Fruit fly (Drosophila melanogaster) whole organism, embryonic: ENCODE results near the gene CG1764.

ENCODE experiments used
- Adf1 ChIP-seq: fragments of 200-800 bp; sonication (Bioruptor generic); IDR thresholded peaks from 2 replicates; pipeline ENCODE4 v1.3.6; 2022; ENCODE audit warnings: missing biosample characterization, missing genetic modification characterization
- Atf-2 ChIP-seq: fragments of 200-800 bp; sonication (Bioruptor generic); optimal IDR thresholded peaks from 2 replicates; lab custom pipeline; 2016; ENCODE audit warnings: missing biosample characterization, missing genetic modification characterization
- Atf3 ChIP-seq: fragments of 200-800 bp; sonication (Bioruptor generic); optimal IDR thresholded peaks from 3 replicates; lab custom pipeline; 2016; ENCODE audit warnings: missing biosample characterization, missing genetic modification characterization
- Atf6 ChIP-seq: fragments of 200-800 bp; sonication (Bioruptor generic); IDR thresholded peaks from 2 replicates; pipeline ENCODE4 v1.3.6; 2022; ENCODE audit warnings: missing biosample characterization, missing genetic modification characterization
- Awh ChIP-seq: fragments of 200-800 bp; sonication (Bioruptor generic); IDR thresholded peaks from 2 replicates; pipeline ENCODE4, ENCODE4 v1.3.6; 2022; ENCODE audit warnings: missing biosample characterization, missing genetic modification characterization
- Bgb ChIP-seq: fragments of 200-800 bp; sonication (Bioruptor generic); IDR thresholded peaks from 2 replicates; pipeline ENCODE4 v1.3.6; 2022; ENCODE audit warnings: missing biosample characterization, missing genetic modification characterization; ENCODE audit not compliant: partially characterized antibody
- CG10321 ChIP-seq: fragments of 200-800 bp; sonication (Bioruptor generic); IDR thresholded peaks from 2 replicates; pipeline ENCODE4 v1.3.6; 2022; ENCODE audit warnings: missing biosample characterization, missing genetic modification characterization
- CG11696 ChIP-seq: fragments of 200-800 bp; sonication (Bioruptor generic); IDR thresholded peaks from 2 replicates; pipeline ENCODE4 v1.3.6; 2022; ENCODE audit warnings: missing biosample characterization, missing genetic modification characterization
- CG12104 ChIP-seq: fragments of 200-800 bp; sonication (Bioruptor generic); optimal IDR thresholded peaks from 3 replicates; lab custom pipeline; 2016; ENCODE audit warnings: missing biosample characterization, missing genetic modification characterization
- CG12659 ChIP-seq: fragments of 200-800 bp; sonication (Bioruptor generic); optimal IDR thresholded peaks from 3 replicates; lab custom pipeline; 2017; ENCODE audit warnings: mild to moderate bottlenecking, missing biosample characterization, missing genetic modification reagents, missing genetic modification characterization
- CG12769 ChIP-seq: fragments of 200-800 bp; sonication (Bioruptor generic); optimal IDR thresholded peaks from 2 replicates; lab custom pipeline; 2019; ENCODE audit warnings: missing biosample characterization, mild to moderate bottlenecking, missing genetic modification characterization, moderate library complexity
- CG14441 ChIP-seq: fragments of 200-800 bp; sonication (Bioruptor generic); IDR thresholded peaks from 2 replicates; pipeline ENCODE4 v1.3.6; 2022; ENCODE audit warnings: missing biosample characterization, missing genetic modification characterization
- CG14860 ChIP-seq: fragments of 200-800 bp; sonication (Bioruptor generic); IDR thresholded peaks from 3 replicates; pipeline ENCODE4 v1.3.6; 2022; ENCODE audit warnings: missing biosample characterization, missing genetic modification characterization; ENCODE audit not compliant: partially characterized antibody
- CG17186 ChIP-seq: fragments of 200-800 bp; sonication (Bioruptor generic); optimal IDR thresholded peaks from 3 replicates; lab custom pipeline; 2017; ENCODE audit warnings: missing biosample characterization, missing genetic modification reagents, missing genetic modification characterization
- CG18599 ChIP-seq: fragments of 200-800 bp; sonication (Bioruptor generic); optimal IDR thresholded peaks from 3 replicates; lab custom pipeline; 2017; ENCODE audit warnings: missing biosample characterization, missing genetic modification characterization, mild to moderate bottlenecking, moderate library complexity, missing genetic modification reagents
- CG31388 ChIP-seq: fragments of 200-800 bp; sonication (Bioruptor generic); optimal IDR thresholded peaks from 2 replicates; lab custom pipeline; 2016; ENCODE audit warnings: missing biosample characterization, missing genetic modification characterization
- CG31441 ChIP-seq: fragments of 200-800 bp; sonication (Bioruptor generic); IDR thresholded peaks from 2 replicates; pipeline ENCODE4 v1.3.6; 2022; ENCODE audit warnings: missing biosample characterization, missing genetic modification characterization
- CG34376 ChIP-seq: fragments of 200-800 bp; sonication (Bioruptor generic); optimal IDR thresholded peaks from 2 replicates; lab custom pipeline; 2018; ENCODE audit warnings: missing biosample characterization, mild to moderate bottlenecking, missing genetic modification characterization
- CG34422 ChIP-seq: fragments of 200-800 bp; sonication (Bioruptor generic); IDR thresholded peaks from 3 replicates; pipeline ENCODE4 v1.3.6; 2022; ENCODE audit warnings: missing biosample characterization, missing genetic modification characterization
- CG4820 ChIP-seq: fragments of 200-800 bp; sonication (Bioruptor generic); optimal IDR thresholded peaks from 3 replicates; lab custom pipeline; 2016; ENCODE audit warnings: missing biosample characterization, missing genetic modification characterization
- CG9817 ChIP-seq: fragments of 200-800 bp; sonication (Bioruptor generic); optimal IDR thresholded peaks from 2 replicates; lab custom pipeline; 2018; ENCODE audit warnings: missing biosample characterization, mild to moderate bottlenecking, missing genetic modification characterization, moderate library complexity
- CG9932 ChIP-seq: fragments of 200-800 bp; sonication (Bioruptor generic); IDR thresholded peaks from 2 replicates; pipeline ENCODE4 v1.3.6; 2022; ENCODE audit warnings: missing biosample characterization, missing genetic modification characterization
- E2f2 ChIP-seq: fragments of 200-800 bp; sonication (Bioruptor generic); IDR thresholded peaks from 2 replicates; pipeline ENCODE4 v1.3.6; 2022; ENCODE audit warnings: missing biosample characterization, missing genetic modification characterization
- Eip74EF ChIP-seq, 2 experiments: fragments of 200-800 bp in 1 of 2; fragments of >200 bp in 1 of 2; sonication (Bioruptor generic) in 1 of 2; optimal IDR thresholded peaks; 2 replicates each; lab custom pipeline; 2017 to 2019; ENCODE audit warnings: missing biosample characterization in 2 of 2, missing genetic modification characterization in 2 of 2, mild to moderate bottlenecking in 1 of 2, moderate library complexity in 1 of 2
- Elba2 ChIP-seq: fragments of 200-800 bp; sonication (Bioruptor generic); optimal IDR thresholded peaks from 3 replicates; lab custom pipeline; 2016; ENCODE audit warnings: missing biosample characterization, missing genetic modification characterization
- Nf-YB ChIP-seq: fragments of 200-800 bp; sonication (Bioruptor generic); optimal IDR thresholded peaks from 3 replicates; lab custom pipeline; 2019; ENCODE audit warnings: missing biosample characterization, mild to moderate bottlenecking, missing genetic modification characterization, moderate library complexity
- Pdp1 ChIP-seq, 2 experiments: fragments of 200-800 bp; sonication (Bioruptor generic); optimal IDR thresholded peaks; 3 replicates each; lab custom pipeline; 2016; ENCODE audit warnings: missing biosample characterization in 2 of 2, missing genetic modification characterization in 2 of 2, mild to moderate bottlenecking in 1 of 2, moderate library complexity in 1 of 2
- Poxn ChIP-seq: fragments of 200-800 bp; sonication (Bioruptor generic); IDR thresholded peaks from 2 replicates; pipeline ENCODE4 v1.3.6; 2022; ENCODE audit warnings: missing biosample characterization, missing genetic modification characterization
- Six4 ChIP-seq: fragments of 200-800 bp; sonication (Bioruptor generic); optimal IDR thresholded peaks from 2 replicates; lab custom pipeline; 2016; ENCODE audit warnings: missing biosample characterization, missing genetic modification characterization
- TFAM ChIP-seq: fragments of 200-800 bp; sonication (Bioruptor generic); optimal IDR thresholded peaks from 2 replicates; lab custom pipeline; 2017; ENCODE audit warnings: missing biosample characterization, missing genetic modification characterization, inconsistent platforms
- Taf1 ChIP-seq: fragments of 200-800 bp; sonication (Bioruptor generic); IDR thresholded peaks from 2 replicates; pipeline ENCODE4 v1.3.6; 2022; ENCODE audit warnings: missing biosample characterization, missing genetic modification characterization
- abd-A ChIP-seq: fragments of 200-800 bp; sonication (Bioruptor generic); optimal IDR thresholded peaks from 3 replicates; lab custom pipeline; 2019; ENCODE audit warnings: missing biosample characterization, mild to moderate bottlenecking, missing genetic modification characterization, moderate library complexity
- ac ChIP-seq: fragments of 200-800 bp; sonication (Bioruptor generic); optimal IDR thresholded peaks from 3 replicates; lab custom pipeline; 2017; ENCODE audit warnings: missing biosample characterization, mild to moderate bottlenecking, missing genetic modification characterization
- bowl ChIP-seq: fragments of 200-800 bp; sonication (Bioruptor generic); IDR thresholded peaks from 2 replicates; pipeline ENCODE4 v1.3.6; 2022; ENCODE audit warnings: missing biosample characterization, missing genetic modification characterization
- bsh ChIP-seq, 2 experiments: fragments of 200-800 bp; sonication (Bioruptor generic); optimal IDR thresholded peaks; 2 replicates each; lab custom pipeline; 2017 to 2018; ENCODE audit warnings: mild to moderate bottlenecking in 2 of 2, missing biosample characterization in 2 of 2, missing genetic modification characterization in 2 of 2, moderate library complexity in 1 of 2
- cad ChIP-seq: fragments of >200 bp; optimal IDR thresholded peaks from 2 replicates; lab custom pipeline; 2017; ENCODE audit warnings: missing biosample characterization, missing genetic modification characterization
- cg ChIP-seq: fragments of 200-800 bp; sonication (Bioruptor generic); optimal IDR thresholded peaks from 3 replicates; lab custom pipeline; 2019; ENCODE audit warnings: missing biosample characterization, mild to moderate bottlenecking, missing genetic modification characterization, moderate library complexity
- chinmo ChIP-seq: fragments of 200-800 bp; sonication (Bioruptor generic); IDR thresholded peaks from 4 replicates; pipeline ENCODE4 v1.3.6; 2022; ENCODE audit warnings: missing biosample characterization, missing genetic modification characterization; ENCODE audit not compliant: partially characterized antibody
- dm ChIP-seq: fragments of 200-800 bp; sonication (Bioruptor generic); optimal IDR thresholded peaks from 3 replicates; lab custom pipeline; 2016; ENCODE audit warnings: missing biosample characterization, missing genetic modification characterization
- fd64A ChIP-seq: fragments of 200-800 bp; sonication (Bioruptor generic); optimal IDR thresholded peaks from 3 replicates; lab custom pipeline; 2018; ENCODE audit warnings: missing biosample characterization, mild to moderate bottlenecking, missing genetic modification characterization
- fu2 ChIP-seq: fragments of 200-800 bp; sonication (Bioruptor generic); optimal IDR thresholded peaks from 2 replicates; lab custom pipeline; 2016; ENCODE audit warnings: missing biosample characterization, missing genetic modification characterization
- gcm2 ChIP-seq: fragments of 200-800 bp; sonication (Bioruptor generic); optimal IDR thresholded peaks from 2 replicates; lab custom pipeline; 2016; ENCODE audit warnings: missing biosample characterization, missing genetic modification characterization
- gro ChIP-seq: fragments of 200-800 bp; sonication (Bioruptor generic); optimal IDR thresholded peaks from 2 replicates; lab custom pipeline; 2016; ENCODE audit warnings: missing biosample characterization, missing genetic modification characterization
- lov ChIP-seq, 2 experiments: fragments of 200-800 bp in 1 of 2; fragments of >200 bp in 1 of 2; sonication (Bioruptor generic) in 1 of 2; IDR thresholded peaks in 1 of 2; optimal IDR thresholded peaks in 1 of 2; 2 replicates in 1 of 2; 3 replicates in 1 of 2; pipeline versions ENCODE4 v1.3.6 to Lab custom; 2017 to 2022; ENCODE audit warnings: missing biosample characterization in 1 of 2, missing genetic modification characterization in 1 of 2
- mirr ChIP-seq: fragments of 200-800 bp; sonication (Bioruptor generic); optimal IDR thresholded peaks from 3 replicates; lab custom pipeline; 2018; ENCODE audit warnings: missing biosample characterization, mild to moderate bottlenecking, missing genetic modification characterization
- peb ChIP-seq: fragments of 200-800 bp; sonication (Bioruptor generic); IDR thresholded peaks from 2 replicates; pipeline ENCODE4 v1.3.6; 2022; ENCODE audit warnings: missing biosample characterization, missing genetic modification characterization
- schlank ChIP-seq: fragments of 200-800 bp; sonication (Bioruptor generic); optimal IDR thresholded peaks from 2 replicates; lab custom pipeline; 2018; ENCODE audit warnings: missing biosample characterization, mild to moderate bottlenecking, missing genetic modification characterization
- sim ChIP-seq: fragments of 200-800 bp; sonication (Bioruptor generic); IDR thresholded peaks from 2 replicates; pipeline ENCODE4 v1.3.6; 2022; ENCODE audit warnings: missing biosample characterization, missing genetic modification characterization
- tx ChIP-seq: fragments of 200-800 bp; sonication (Bioruptor generic); optimal IDR thresholded peaks from 2 replicates; lab custom pipeline; 2016; ENCODE audit warnings: missing biosample characterization, missing genetic modification characterization
- vnd ChIP-seq: fragments of 200-800 bp; sonication (Bioruptor generic); IDR thresholded peaks from 3 replicates; pipeline ENCODE4 v1.3.6; 2022; ENCODE audit warnings: missing biosample characterization, missing genetic modification characterization; ENCODE audit not compliant: partially characterized antibody
- zen ChIP-seq: fragments of 200-800 bp; sonication (Bioruptor generic); optimal IDR thresholded peaks from 3 replicates; lab custom pipeline; 2018; ENCODE audit warnings: missing biosample characterization, mild to moderate bottlenecking, missing genetic modification characterization, moderate library complexity

The CG1764 gene

dm6 chrX:13284548-13284974 lies 17.7 kb downstream of the CG1764 start (continued):
- TF ChIP-seq Poxn (GFP tag; lab: Robert Waterston, UW) = no peak
- TF ChIP-seq lov (optimal IDR thresholded peaks at IDR 0.05; lab: Kevin White, UChicago) = no peak
- TF ChIP-seq lov (GFP tag; IDR thresholded peaks at IDR 0.05; lab: Robert Waterston, UW) = no peak
- no peak for TF ChIP-seq CG14860 (GFP tag; lab: Robert Waterston, UW)
- peak; percentile 66 for TF ChIP-seq Elba2 (GFP tag; lab: Kevin White, UChicago)
- TF ChIP-seq Eip74EF (GFP tag; optimal IDR thresholded peaks at IDR 0.05; lab: Kevin White, UChicago) = no peak
- TF ChIP-seq fd64A (GFP tag; lab: Kevin White, UChicago) = no peak
- no peak for TF ChIP-seq CG9817
- TF ChIP-seq CG31388 (GFP tag; lab: Kevin White, UChicago) = no peak
- no peak for TF ChIP-seq ac (GFP tag; lab: Kevin White, UChicago)
- TF ChIP-seq Atf-2 (GFP tag; lab: Kevin White, UChicago) = no peak
- peak in 1 of 2 experiments; percentile 94 for TF ChIP-seq Pdp1 (GFP tag; optimal IDR thresholded peaks at IDR 0.05; lab: Kevin White, UChicago)
- no peak for TF ChIP-seq CG18599 (GFP tag; lab: Kevin White, UChicago)
- TF ChIP-seq sim = 0 out of 2 replicates have a peak, but pooled peaks have one; percentile 9
- no peak for TF ChIP-seq CG17186 (GFP tag; lab: Kevin White, UChicago)
- TF ChIP-seq CG14441 (GFP tag; lab: Robert Waterston, UW) = no peak
- TF ChIP-seq schlank (tag; lab: Kevin White, UChicago) = no peak
- no peak for TF ChIP-seq cad (GFP tag; lab: Kevin White, UChicago)
- no peak for TF ChIP-seq Nf-YB
- TF ChIP-seq peb = no peak
- TF ChIP-seq CG12104 = no peak
- TF ChIP-seq bowl (GFP tag; lab: Robert Waterston, UW) = no peak
- peak; percentile 34 for TF ChIP-seq mirr (GFP tag; lab: Kevin White, UChicago)
- TF ChIP-seq Adf1 (GFP tag; lab: Robert Waterston, UW) = no peak
- TF ChIP-seq CG11696 (GFP tag; lab: Robert Waterston, UW) = no peak
- TF ChIP-seq cg = peak; percentile 42
- no peak for TF ChIP-seq CG31441 (GFP tag; lab: Robert Waterston, UW)
- TF ChIP-seq CG9932 (GFP tag; lab: Robert Waterston, UW) = no peak
- no peak for TF ChIP-seq Taf1 (GFP tag; lab: Robert Waterston, UW)
- TF ChIP-seq Atf6 = no peak
- TF ChIP-seq CG4820 (GFP tag; lab: Kevin White, UChicago) = no peak
- no peak for TF ChIP-seq CG34422
- TF ChIP-seq abd-A (tag; lab: Kevin White, UChicago) = no peak
- TF ChIP-seq Bgb (GFP tag; lab: Robert Waterston, UW) = no peak
- TF ChIP-seq bsh (GFP tag; optimal IDR thresholded peaks at IDR 0.05; lab: Kevin White, UChicago) = no peak
- TF ChIP-seq dm = no peak
- TF ChIP-seq CG12769 = no peak
- TF ChIP-seq TFAM (GFP tag; lab: Kevin White, UChicago) = no peak
- TF ChIP-seq CG34376 (GFP tag; lab: Kevin White, UChicago) = peak; percentile 16
- no peak for TF ChIP-seq CG12659 (GFP tag; lab: Kevin White, UChicago)
- no peak for TF ChIP-seq zen (tag; lab: Kevin White, UChicago)
- no peak for TF ChIP-seq E2f2 (GFP tag; lab: Robert Waterston, UW)
- TF ChIP-seq Atf3 (GFP tag; lab: Kevin White, UChicago) = no peak
- no peak for TF ChIP-seq vnd (GFP tag; lab: Robert Waterston, UW)
- TF ChIP-seq fu2 (GFP tag; lab: Kevin White, UChicago) = no peak
- TF ChIP-seq gro = no peak
- TF ChIP-seq chinmo = 0 out of 4 replicates have a peak, but pooled peaks have one; percentile 56
- no peak for TF ChIP-seq Awh (GFP tag; lab: Robert Waterston, UW)
- TF ChIP-seq Six4 (GFP tag; lab: Kevin White, UChicago) = no peak
- no peak for TF ChIP-seq tx
- no peak for TF ChIP-seq CG10321 (GFP tag; lab: Robert Waterston, UW)
- no peak for TF ChIP-seq gcm2
